Worm (Caenorhabditis elegans): ENCODE data around the gene col-116.

ce11 chrIV:8318799-8319198, 36.9 kb upstream of the col-116 start:
- TF ChIP-seq ama-1 (optimal IDR thresholded peaks at IDR 0.05) (no peak), gmeb-1 (tag; optimal IDR thresholded peaks at IDR 0.05) (no peak), lsy-2 (tag; optimal IDR thresholded peaks at IDR 0.05) (no peak)

Data from whole organism, L2 larva.